Fruit fly (Drosophila melanogaster) whole organism, adult: ENCODE results near the gene numb.

Experiments
- CG11617 ChIP-seq: fragments of 200-800 bp; sonication (Bioruptor generic); optimal IDR thresholded peaks from 2 replicates; lab custom pipeline; 2017; ENCODE audit warnings: mild to moderate bottlenecking, missing biosample characterization, missing genetic modification reagents, missing genetic modification characterization
- CG12768 ChIP-seq: fragments of 200-800 bp; sonication (Bioruptor generic); optimal IDR thresholded peaks from 2 replicates; lab custom pipeline; 2017; ENCODE audit warnings: missing biosample characterization, missing genetic modification characterization, mild to moderate bottlenecking, moderate library complexity, missing genetic modification reagents
- CG14711 ChIP-seq: fragments of 200-800 bp; sonication (Bioruptor generic); optimal IDR thresholded peaks from 2 replicates; lab custom pipeline; 2018; ENCODE audit warnings: missing biosample characterization, mild to moderate bottlenecking, missing genetic modification characterization, moderate library complexity
- CG1620 ChIP-seq: fragments of 200-800 bp; sonication (Bioruptor generic); optimal IDR thresholded peaks from 2 replicates; lab custom pipeline; 2016; ENCODE audit warnings: missing biosample characterization, missing genetic modification characterization
- CG33017 ChIP-seq: fragments of 200-800 bp; sonication (Bioruptor generic); optimal IDR thresholded peaks from 2 replicates; lab custom pipeline; 2018; ENCODE audit warnings: missing biosample characterization, mild to moderate bottlenecking, missing genetic modification characterization, moderate library complexity
- CG5204 ChIP-seq: fragments of 200-800 bp; sonication (Bioruptor generic); optimal IDR thresholded peaks from 2 replicates; lab custom pipeline; 2016; ENCODE audit warnings: missing biosample characterization, missing genetic modification characterization
- CG7045 ChIP-seq: fragments of 200-800 bp; sonication (Bioruptor generic); optimal IDR thresholded peaks from 2 replicates; lab custom pipeline; 2017; ENCODE audit warnings: missing biosample characterization, mild to moderate bottlenecking, missing genetic modification characterization
- CG7101 ChIP-seq: fragments of 200-800 bp; sonication (Bioruptor generic); optimal IDR thresholded peaks from 2 replicates; lab custom pipeline; 2018; ENCODE audit warnings: missing biosample characterization, mild to moderate bottlenecking, missing genetic modification characterization, moderate library complexity
- Clk ChIP-seq: fragments of 200-800 bp; sonication (Bioruptor generic); optimal IDR thresholded peaks from 2 replicates; lab custom pipeline; 2017; ENCODE audit warnings: missing biosample characterization, missing genetic modification characterization
- Crg-1 ChIP-seq: fragments of 200-800 bp; sonication (Bioruptor generic); optimal IDR thresholded peaks from 2 replicates; lab custom pipeline; 2016; ENCODE audit warnings: missing biosample characterization, missing genetic modification characterization
- Hr96 ChIP-seq: fragments of 200-800 bp; sonication (Bioruptor generic); optimal IDR thresholded peaks from 2 replicates; lab custom pipeline; 2016; ENCODE audit warnings: missing biosample characterization, missing genetic modification characterization
- Mnt ChIP-seq: fragments of 200-800 bp; sonication (Bioruptor generic); optimal IDR thresholded peaks from 2 replicates; lab custom pipeline; 2016; ENCODE audit warnings: missing biosample characterization, mild to moderate bottlenecking, missing genetic modification characterization
- bab1 ChIP-seq: fragments of 200-800 bp; sonication (Bioruptor generic); optimal IDR thresholded peaks from 3 replicates; lab custom pipeline; 2019; ENCODE audit warnings: missing biosample characterization, mild to moderate bottlenecking, missing genetic modification characterization, moderate library complexity
- cic ChIP-seq: fragments of 200-800 bp; sonication (Bioruptor generic); optimal IDR thresholded peaks from 2 replicates; lab custom pipeline; 2017; ENCODE audit warnings: missing biosample characterization, mild to moderate bottlenecking, missing genetic modification characterization, moderate library complexity
- cnc ChIP-seq, 2 experiments: fragments of >200 bp; optimal IDR thresholded peaks; 2 replicates each; lab custom pipeline; 2017
- kay ChIP-seq: fragments of 200-800 bp; sonication (Bioruptor generic); peaks from one replicate; lab custom pipeline; 2016; ENCODE audit warnings: missing biosample characterization, missing genetic modification characterization, borderline replicate concordance
- ovo ChIP-seq: fragments of 200-800 bp; sonication (Bioruptor generic); optimal IDR thresholded peaks from 2 replicates; lab custom pipeline; 2016; ENCODE audit warnings: missing biosample characterization, missing genetic modification characterization
- pad ChIP-seq: fragments of 200-800 bp; sonication (Bioruptor generic); optimal IDR thresholded peaks from 3 replicates; lab custom pipeline; 2017; ENCODE audit warnings: missing biosample characterization, missing genetic modification characterization, mild to moderate bottlenecking, moderate library complexity, missing genetic modification reagents
- tj ChIP-seq: fragments of 200-800 bp; sonication (Bioruptor generic); optimal IDR thresholded peaks from 3 replicates; lab custom pipeline; 2017; ENCODE audit warnings: missing biosample characterization, mild to moderate bottlenecking, missing genetic modification characterization, moderate library complexity
- toe ChIP-seq: fragments of 200-800 bp; sonication (Bioruptor generic); optimal IDR thresholded peaks from 2 replicates; lab custom pipeline; 2016; ENCODE audit warnings: missing biosample characterization, missing genetic modification characterization

numb gene

DNA sequence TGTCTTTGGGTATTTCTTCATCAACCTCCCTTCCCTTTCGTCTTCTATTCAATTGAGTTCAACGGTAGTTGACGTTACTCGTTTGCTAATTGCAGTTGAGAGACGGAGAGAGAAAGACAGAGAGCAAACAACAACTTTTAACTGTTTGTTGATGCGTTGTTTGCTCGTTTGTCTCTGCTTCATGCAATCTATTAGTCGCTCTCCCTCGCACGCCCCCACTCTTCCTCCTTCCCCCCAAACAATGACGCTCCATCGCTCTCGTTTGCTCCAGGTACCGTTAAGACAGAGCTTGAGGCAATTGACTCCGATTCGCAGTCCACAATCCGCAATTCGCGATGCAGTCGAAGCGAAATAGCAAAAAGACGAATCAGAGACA, 60.0 kb downstream of the numb start:
- TF ChIP-seq Hr96 (GFP tag; lab: Kevin White, UChicago) = no peak
- no peak for TF ChIP-seq bab1
- TF ChIP-seq tj (GFP tag; lab: Kevin White, UChicago) = no peak
- no peak for TF ChIP-seq cnc (optimal IDR thresholded peaks at IDR 0.05; lab: Kevin White, UChicago)
- TF ChIP-seq pad (GFP tag; lab: Kevin White, UChicago) = peak; percentile 98
- TF ChIP-seq CG7101 (tag; lab: Kevin White, UChicago) = peak; percentile 0
- TF ChIP-seq CG14711 (tag; lab: Kevin White, UChicago) = no peak
- peak; percentile 94 for TF ChIP-seq ovo (GFP tag; lab: Kevin White, UChicago)
- TF ChIP-seq Mnt (GFP tag; lab: Kevin White, UChicago) = no peak
- peak; percentile 13 for TF ChIP-seq CG1620 (GFP tag; lab: Kevin White, UChicago)
- no peak for TF ChIP-seq CG7045 (GFP tag; lab: Kevin White, UChicago)
- peak; percentile 64 for TF ChIP-seq cic (GFP tag; lab: Kevin White, UChicago)
- TF ChIP-seq CG12768 = peak; percentile 52

dm6 chr2L:9498185-9498984, 61.1 kb downstream of the numb start:
- TF ChIP-seq Mnt (GFP tag; lab: Kevin White, UChicago) (peak; percentile 42), CG33017 (tag; lab: Kevin White, UChicago) (no peak), CG1620 (GFP tag; lab: Kevin White, UChicago) (no peak), toe (GFP tag; lab: Kevin White, UChicago) (no peak), CG12768 (no peak), CG7101 (tag; lab: Kevin White, UChicago) (peak; percentile 55), CG11617 (GFP tag; lab: Kevin White, UChicago) (peak; percentile 17), Crg-1 (no peak), Clk (GFP tag; lab: Kevin White, UChicago) (no peak), cnc (optimal IDR thresholded peaks at IDR 0.05; lab: Kevin White, UChicago) (no peak), CG7045 (GFP tag; lab: Kevin White, UChicago) (no peak), ovo (GFP tag; lab: Kevin White, UChicago) (no peak), cic (GFP tag; lab: Kevin White, UChicago) (peak; percentile 85), bab1 (peak; percentile 90), CG14711 (tag; lab: Kevin White, UChicago) (peak; percentile 60), tj (GFP tag; lab: Kevin White, UChicago) (no peak), kay (peak; percentile 91), pad (GFP tag; lab: Kevin White, UChicago) (no peak), CG5204 (GFP tag; lab: Kevin White, UChicago) (no peak), Hr96 (GFP tag; lab: Kevin White, UChicago) (no peak)

dm6 chr2L:9498985-9499249, 61.6 kb downstream of the numb start:
- no peak for TF ChIP-seq Mnt (GFP tag; lab: Kevin White, UChicago)
- no peak for TF ChIP-seq kay

DNA sequence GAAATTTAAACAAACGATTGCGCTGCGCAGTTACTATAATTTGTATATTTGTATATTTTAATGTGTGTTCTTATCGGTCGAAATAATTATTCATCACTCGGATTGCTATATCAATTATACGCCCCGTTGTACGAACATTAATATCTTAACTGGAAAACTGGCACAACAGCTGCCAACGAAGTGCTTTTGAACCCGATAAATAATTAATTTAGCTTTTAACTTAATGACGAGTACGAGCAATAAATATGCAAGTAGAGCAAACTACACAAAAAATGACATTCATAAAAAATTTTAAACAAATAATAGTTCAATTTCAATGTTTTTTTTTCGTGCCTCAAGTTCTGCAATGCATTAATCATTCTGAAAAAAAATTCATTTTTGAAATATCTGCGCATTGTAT, 63.2 kb downstream of the numb start:
- TF ChIP-seq CG12768 (no peak), kay (peak; percentile 94), CG11617 (GFP tag; lab: Kevin White, UChicago) (no peak), Hr96 (GFP tag; lab: Kevin White, UChicago) (no peak)

DNA sequence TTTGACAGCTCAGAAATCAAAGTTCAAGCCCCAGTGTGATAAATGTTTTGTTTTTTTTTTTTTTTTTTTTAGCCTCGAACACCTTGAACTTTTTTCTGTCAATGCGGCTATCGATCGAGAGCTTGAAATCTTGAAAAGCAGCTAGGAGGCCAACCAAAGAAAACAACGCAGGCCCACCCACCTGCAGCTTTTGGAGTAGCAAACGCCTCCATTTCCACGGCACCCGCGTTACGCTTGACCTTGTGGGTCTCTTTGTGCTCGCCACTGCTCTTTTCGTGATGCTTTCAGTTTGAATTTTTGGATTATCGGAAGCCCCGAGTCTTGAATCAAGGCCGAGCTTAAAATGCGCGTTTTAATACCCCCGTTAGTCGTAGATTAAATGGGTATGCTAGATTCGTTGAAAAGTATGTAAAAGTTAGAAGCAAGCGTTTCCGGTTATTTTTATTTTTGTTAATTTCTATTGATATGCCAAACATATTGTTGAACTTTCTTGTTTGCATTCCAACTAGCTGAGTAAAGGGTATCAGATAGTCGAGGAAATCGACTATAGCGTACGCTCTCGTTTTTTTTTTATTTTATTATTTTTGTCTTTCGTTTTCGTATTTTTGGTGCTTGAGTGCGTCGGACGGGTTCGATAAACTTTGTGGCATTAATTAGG, 65.6 kb downstream of the numb start:
- TF ChIP-seq bab1 = peak; percentile 48
- TF ChIP-seq cnc (optimal IDR thresholded peaks at IDR 0.05; lab: Kevin White, UChicago) = no peak

DNA sequence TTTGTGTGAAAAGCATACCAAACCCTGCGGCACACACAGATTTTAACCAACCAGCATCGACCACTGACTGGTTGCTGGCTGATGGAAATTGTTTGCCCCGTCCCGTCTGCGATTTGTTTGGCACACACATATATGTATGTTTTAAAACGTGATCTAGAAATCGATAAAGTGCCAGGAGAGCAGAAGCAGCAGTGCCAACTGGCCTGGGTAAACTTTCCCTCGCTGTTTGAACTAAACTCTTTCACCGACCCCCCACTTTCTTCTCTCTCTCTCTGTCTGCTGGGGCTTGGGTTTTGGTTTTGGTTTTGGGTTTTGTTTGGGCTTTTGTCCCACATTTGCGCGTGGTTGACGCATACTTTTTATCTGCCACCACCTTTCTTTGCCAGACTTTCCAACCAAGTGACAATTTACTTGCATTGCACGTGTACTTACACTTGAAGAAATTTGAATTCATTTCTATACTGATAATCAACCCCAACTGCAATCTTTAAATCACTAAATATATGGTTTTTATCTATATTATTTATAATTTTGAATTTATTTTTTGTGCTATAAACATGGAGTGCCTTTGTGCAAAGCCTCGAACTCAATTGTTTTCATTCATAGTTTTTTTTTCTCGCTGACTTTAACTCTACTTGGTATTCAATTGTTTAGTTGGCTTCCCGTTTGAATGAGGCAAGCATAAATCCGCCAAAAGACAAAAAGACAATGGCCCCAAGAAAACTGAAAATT, 68.3 kb downstream of the numb start:
- peak; percentile 40 for TF ChIP-seq kay
- no peak for TF ChIP-seq CG5204 (GFP tag; lab: Kevin White, UChicago)

DNA sequence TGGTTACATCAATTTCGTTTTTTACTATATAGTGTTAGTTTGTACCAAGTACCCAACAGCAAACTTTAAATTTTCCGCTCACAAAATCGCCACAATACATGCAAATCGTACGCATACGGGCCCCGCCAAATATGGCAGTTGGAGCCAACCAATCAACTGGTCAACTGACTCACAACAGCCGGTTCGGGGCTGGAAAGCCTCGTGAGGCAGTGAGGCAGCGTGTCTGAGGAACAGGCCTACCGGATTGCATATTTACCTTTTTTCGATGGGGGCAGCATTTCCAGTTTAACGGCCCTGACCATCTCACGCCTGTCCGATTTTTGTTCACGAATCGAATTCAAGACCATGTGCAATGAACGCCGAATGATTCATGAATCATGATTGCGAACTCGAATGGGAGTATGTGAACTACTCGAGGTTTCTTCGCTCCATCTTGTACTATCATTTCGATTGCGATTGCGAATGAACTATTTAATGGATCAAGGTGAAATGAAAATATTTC, 69.3 kb downstream of the numb start:
- peak; percentile 50 for TF ChIP-seq tj (GFP tag; lab: Kevin White, UChicago)
- TF ChIP-seq Crg-1 = no peak
